Fruit fly (Drosophila melanogaster) whole organism, embryonic: ENCODE results near the gene PIG-B.
A peak's percentile ranks its signal among the peaks of the same experiment; 100 is the strongest.

Source experiments
- Abd-B ChIP-seq: fragments of 200-800 bp; sonication (Bioruptor generic); optimal IDR thresholded peaks from 2 replicates; lab custom pipeline; 2018; ENCODE audit warnings: missing biosample characterization, mild to moderate bottlenecking, missing genetic modification characterization, moderate library complexity
- Atf-2 ChIP-seq: fragments of 200-800 bp; sonication (Bioruptor generic); optimal IDR thresholded peaks from 2 replicates; lab custom pipeline; 2016; ENCODE audit warnings: missing biosample characterization, missing genetic modification characterization
- B-H1 ChIP-seq: fragments of 200-800 bp; sonication (Bioruptor generic); IDR thresholded peaks from 3 replicates; pipeline ENCODE4 v1.3.6; 2022; ENCODE audit warnings: missing biosample characterization, missing genetic modification characterization
- Blimp-1 ChIP-seq: fragments of 200-800 bp; sonication (Bioruptor generic); optimal IDR thresholded peaks from 3 replicates; lab custom pipeline; 2018; ENCODE audit warnings: missing biosample characterization, missing genetic modification characterization, mild to moderate bottlenecking, moderate library complexity, missing genetic modification reagents
- CG10543 ChIP-seq: fragments of 200-800 bp; sonication (Bioruptor generic); optimal IDR thresholded peaks from 3 replicates; lab custom pipeline; 2017; ENCODE audit warnings: missing biosample characterization, mild to moderate bottlenecking, missing genetic modification characterization, moderate library complexity
- CG10959 ChIP-seq: fragments of 200-800 bp; sonication (Bioruptor generic); IDR thresholded peaks from 2 replicates; pipeline ENCODE4 v1.3.6; 2022; ENCODE audit warnings: missing biosample characterization, missing genetic modification characterization
- CG11247 ChIP-seq: fragments of 200-800 bp; sonication (Bioruptor generic); IDR thresholded peaks from 2 replicates; pipeline ENCODE4 v1.3.6; 2022; ENCODE audit warnings: missing biosample characterization, missing genetic modification characterization
- CG11398 ChIP-seq: fragments of 200-800 bp; sonication (Bioruptor generic); optimal IDR thresholded peaks from 2 replicates; lab custom pipeline; 2016; ENCODE audit warnings: missing biosample characterization, missing genetic modification characterization
- CG11504 ChIP-seq: fragments of 200-800 bp; sonication (Bioruptor generic); optimal IDR thresholded peaks from 3 replicates; lab custom pipeline; 2019; ENCODE audit warnings: missing biosample characterization, mild to moderate bottlenecking, missing genetic modification characterization, moderate library complexity
- CG12071 ChIP-seq: fragments of 200-800 bp; sonication (Bioruptor generic); optimal IDR thresholded peaks from 3 replicates; lab custom pipeline; 2018; ENCODE audit warnings: missing biosample characterization, mild to moderate bottlenecking, missing genetic modification characterization
- CG12299 ChIP-seq: fragments of 200-800 bp; sonication (Bioruptor generic); optimal IDR thresholded peaks from 2 replicates; lab custom pipeline; 2018; ENCODE audit warnings: missing biosample characterization, mild to moderate bottlenecking, missing genetic modification characterization
- CG14014 ChIP-seq: fragments of 200-800 bp; sonication (Bioruptor generic); IDR thresholded peaks from 2 replicates; pipeline ENCODE4 v1.3.6; 2022; ENCODE audit warnings: missing biosample characterization, missing genetic modification characterization
- CG14710 ChIP-seq: fragments of 200-800 bp; sonication (Bioruptor generic); optimal IDR thresholded peaks from 3 replicates; lab custom pipeline; 2019; ENCODE audit warnings: missing biosample characterization, mild to moderate bottlenecking, missing genetic modification characterization, moderate library complexity
- CG15269 ChIP-seq: fragments of 200-800 bp; sonication (Bioruptor generic); optimal IDR thresholded peaks from 2 replicates; lab custom pipeline; 2018; ENCODE audit warnings: missing biosample characterization, mild to moderate bottlenecking, missing genetic modification characterization, moderate library complexity
- CG16779 ChIP-seq: fragments of 200-800 bp; sonication (Bioruptor generic); IDR thresholded peaks from 2 replicates; pipeline ENCODE4 v1.3.6; 2022; ENCODE audit warnings: missing biosample characterization, missing genetic modification characterization
- CG17359 ChIP-seq: fragments of 200-800 bp; sonication (Bioruptor generic); optimal IDR thresholded peaks from 3 replicates; lab custom pipeline; 2018; ENCODE audit warnings: missing biosample characterization, mild to moderate bottlenecking, missing genetic modification characterization, moderate library complexity
- CG17385 ChIP-seq: fragments of 200-800 bp; sonication (Bioruptor generic); optimal IDR thresholded peaks from 3 replicates; lab custom pipeline; 2018; ENCODE audit warnings: missing biosample characterization, mild to moderate bottlenecking, missing genetic modification characterization
- CG18262 ChIP-seq: fragments of 200-800 bp; optimal IDR thresholded peaks from 3 replicates; lab custom pipeline; 2019; ENCODE audit warnings: missing biosample characterization, mild to moderate bottlenecking, missing genetic modification characterization, moderate library complexity
- CG18476 ChIP-seq: fragments of 200-800 bp; sonication (Bioruptor generic); optimal IDR thresholded peaks from 2 replicates; lab custom pipeline; 2016; ENCODE audit warnings: missing biosample characterization, mild to moderate bottlenecking, missing genetic modification characterization
- CG2202 ChIP-seq: fragments of 200-800 bp; sonication (Bioruptor generic); optimal IDR thresholded peaks from 2 replicates; lab custom pipeline; 2018; ENCODE audit warnings: missing biosample characterization, mild to moderate bottlenecking, missing genetic modification characterization
- CG30431 ChIP-seq: fragments of 200-800 bp; sonication (Bioruptor generic); optimal IDR thresholded peaks from 2 replicates; lab custom pipeline; 2017; ENCODE audit warnings: missing biosample characterization, missing genetic modification characterization
- CG3163 ChIP-seq: fragments of 200-800 bp; sonication (Bioruptor generic); optimal IDR thresholded peaks from 3 replicates; lab custom pipeline; 2016; ENCODE audit warnings: missing biosample characterization, missing genetic modification characterization
- CG5180 ChIP-seq: fragments of 200-800 bp; sonication (Bioruptor generic); optimal IDR thresholded peaks from 3 replicates; lab custom pipeline; 2017; ENCODE audit warnings: missing biosample characterization, missing genetic modification characterization, mild to moderate bottlenecking, moderate library complexity, missing genetic modification reagents
- CG7745 ChIP-seq: fragments of 200-800 bp; sonication (Bioruptor generic); optimal IDR thresholded peaks from 2 replicates; lab custom pipeline; 2018; ENCODE audit warnings: missing biosample characterization, mild to moderate bottlenecking, missing genetic modification characterization, moderate library complexity
- CG8290 ChIP-seq, 3 experiments: fragments of 200-800 bp; sonication (Bioruptor generic); optimal IDR thresholded peaks; 2 replicates each; lab custom pipeline; 2016 to 2019; ENCODE audit warnings: missing biosample characterization in 3 of 3, missing genetic modification characterization in 3 of 3, mild to moderate bottlenecking in 2 of 3, moderate library complexity in 1 of 3
- CG8388 ChIP-seq: fragments of 200-800 bp; sonication (Bioruptor generic); optimal IDR thresholded peaks from 2 replicates; lab custom pipeline; 2019; ENCODE audit warnings: missing biosample characterization, mild to moderate bottlenecking, missing genetic modification characterization, moderate library complexity
- Camta ChIP-seq: fragments of 200-800 bp; sonication (Bioruptor generic); optimal IDR thresholded peaks from 2 replicates; lab custom pipeline; 2016; ENCODE audit warnings: missing biosample characterization, missing genetic modification characterization
- E2f1 ChIP-seq: fragments of 200-800 bp; sonication (Bioruptor generic); IDR thresholded peaks from 2 replicates; pipeline ENCODE4 v1.3.6; 2022; ENCODE audit warnings: missing biosample characterization, missing genetic modification characterization
- Med ChIP-seq: fragments of 200-800 bp; sonication (Bioruptor generic); peaks from one replicate; lab custom pipeline; 2016; ENCODE audit warnings: missing biosample characterization, missing genetic modification characterization, mild to moderate bottlenecking, inconsistent platforms, moderate library complexity
- NC2β ChIP-seq: fragments of 200-800 bp; sonication (Bioruptor generic); optimal IDR thresholded peaks from 2 replicates; lab custom pipeline; 2016; ENCODE audit warnings: missing biosample characterization, missing genetic modification characterization
- PHDP ChIP-seq: fragments of 200-800 bp; sonication (Bioruptor generic); optimal IDR thresholded peaks from 3 replicates; lab custom pipeline; 2018; ENCODE audit warnings: missing biosample characterization, mild to moderate bottlenecking, missing genetic modification characterization, moderate library complexity
- Six4 ChIP-seq: fragments of 200-800 bp; sonication (Bioruptor generic); optimal IDR thresholded peaks from 2 replicates; lab custom pipeline; 2016; ENCODE audit warnings: missing biosample characterization, missing genetic modification characterization
- Stat92E ChIP-seq, 3 experiments: fragments of >200 bp in 2 of 3; fragments of 200-800 bp in 1 of 3; sonication (Bioruptor generic) in 1 of 3; optimal IDR thresholded peaks; 2 replicates each; lab custom pipeline; 2017 to 2019; ENCODE audit warnings: missing biosample characterization in 3 of 3, missing genetic modification characterization in 3 of 3, mild to moderate bottlenecking in 1 of 3, moderate library complexity in 1 of 3
- ara ChIP-seq: fragments of 200-800 bp; sonication (Bioruptor generic); IDR thresholded peaks from 2 replicates; pipeline ENCODE4 v1.3.6; 2022; ENCODE audit warnings: missing biosample characterization, missing genetic modification characterization
- bcd ChIP-seq: fragments of 200-800 bp; sonication (Bioruptor generic); optimal IDR thresholded peaks from 2 replicates; lab custom pipeline; 2017; ENCODE audit warnings: missing biosample characterization, mild to moderate bottlenecking, missing genetic modification characterization
- dmrt11E ChIP-seq: fragments of 200-800 bp; sonication (Bioruptor generic); optimal IDR thresholded peaks from 3 replicates; lab custom pipeline; 2018; ENCODE audit warnings: missing biosample characterization, mild to moderate bottlenecking, missing genetic modification characterization, moderate library complexity
- dmrt99B ChIP-seq: fragments of 200-800 bp; sonication (Bioruptor generic); optimal IDR thresholded peaks from 2 replicates; lab custom pipeline; 2018; ENCODE audit warnings: missing biosample characterization, mild to moderate bottlenecking, missing genetic modification characterization, moderate library complexity
- emc ChIP-seq: fragments of 200-800 bp; sonication (Bioruptor generic); optimal IDR thresholded peaks from 2 replicates; lab custom pipeline; 2016; ENCODE audit warnings: missing biosample characterization, missing genetic modification characterization
- fd96Cb ChIP-seq: fragments of 200-800 bp; sonication (Bioruptor generic); optimal IDR thresholded peaks from 2 replicates; lab custom pipeline; 2018; ENCODE audit warnings: missing biosample characterization, mild to moderate bottlenecking, missing genetic modification characterization, moderate library complexity
- gro ChIP-seq: fragments of 200-800 bp; sonication (Bioruptor generic); optimal IDR thresholded peaks from 2 replicates; lab custom pipeline; 2016; ENCODE audit warnings: missing biosample characterization, missing genetic modification characterization
- gsb-n ChIP-seq: fragments of 200-800 bp; sonication (Bioruptor generic); optimal IDR thresholded peaks from 3 replicates; lab custom pipeline; 2018; ENCODE audit warnings: missing biosample characterization, mild to moderate bottlenecking, missing genetic modification characterization
- hkb ChIP-seq, 2 experiments: fragments of 200-800 bp in 1 of 2; fragments of >200 bp in 1 of 2; sonication (Bioruptor generic) in 1 of 2; IDR thresholded peaks in 1 of 2; optimal IDR thresholded peaks in 1 of 2; 2 replicates each; pipeline versions ENCODE4 v1.3.6 to Lab custom; 2017 to 2022; ENCODE audit warnings: missing biosample characterization in 1 of 2, missing genetic modification characterization in 1 of 2
- hth ChIP-seq: fragments of >200 bp; optimal IDR thresholded peaks from 2 replicates; lab custom pipeline; 2017; ENCODE audit warnings: inconsistent platforms
- ind ChIP-seq: fragments of 200-800 bp; sonication (Bioruptor generic); optimal IDR thresholded peaks from 3 replicates; lab custom pipeline; 2016; ENCODE audit warnings: missing biosample characterization, missing genetic modification characterization
- jing ChIP-seq: fragments of 200-800 bp; sonication (Bioruptor generic); optimal IDR thresholded peaks from 2 replicates; lab custom pipeline; 2018; ENCODE audit warnings: missing biosample characterization, mild to moderate bottlenecking, missing genetic modification characterization
- maf-S ChIP-seq: fragments of 200-800 bp; sonication (Bioruptor generic); optimal IDR thresholded peaks from 2 replicates; lab custom pipeline; 2016; ENCODE audit warnings: missing biosample characterization, missing genetic modification characterization
- mam ChIP-seq: fragments of 200-800 bp; sonication (Bioruptor generic); optimal IDR thresholded peaks from 3 replicates; lab custom pipeline; 2016; ENCODE audit warnings: missing biosample characterization, missing genetic modification characterization
- pnt ChIP-seq: fragments of 200-800 bp; sonication (Bioruptor generic); optimal IDR thresholded peaks from 3 replicates; lab custom pipeline; 2016; ENCODE audit warnings: missing biosample characterization, missing genetic modification characterization
- sens ChIP-seq: fragments of 200-800 bp; sonication (Bioruptor generic); peaks from one replicate; lab custom pipeline; 2016; ENCODE audit warnings: missing biosample characterization, missing genetic modification characterization
- so ChIP-seq: fragments of 200-800 bp; sonication (Bioruptor generic); IDR thresholded peaks from 3 replicates; pipeline ENCODE4 v1.3.6; 2022; ENCODE audit warnings: missing biosample characterization, missing genetic modification characterization

Gene PIG-B

dm6 chr3L:3851847-3852246 lies 40.8 kb downstream of the PIG-B start (continued):
- TF ChIP-seq PHDP (tag; lab: Kevin White, UChicago) (peak; percentile 24), Camta (GFP tag; lab: Kevin White, UChicago) (no peak), Six4 (GFP tag; lab: Kevin White, UChicago) (peak; percentile 44), maf-S (GFP tag; lab: Kevin White, UChicago) (no peak), CG12299 (tag; lab: Kevin White, UChicago) (no peak), jing (peak; percentile 4), CG17359 (no peak), emc (GFP tag; lab: Kevin White, UChicago) (no peak), Stat92E (GFP tag; optimal IDR thresholded peaks at IDR 0.05; lab: Kevin White, UChicago) (no peak), mam (GFP tag; lab: Kevin White, UChicago) (peak; percentile 22), CG16779 (GFP tag; lab: Robert Waterston, UW) (no peak), CG3163 (GFP tag; lab: Kevin White, UChicago) (no peak), pnt (GFP tag; lab: Kevin White, UChicago) (peak; percentile 20), CG10959 (GFP tag; lab: Robert Waterston, UW) (no peak), dmrt99B (tag; lab: Kevin White, UChicago) (peak; percentile 44), NC2β (peak; percentile 13), ara (GFP tag; lab: Robert Waterston, UW) (peak; percentile 64; the same call in 1 of the 2 replicates), Atf-2 (peak; percentile 0), CG17385 (GFP tag; lab: Kevin White, UChicago) (peak; percentile 9), CG11398 (no peak), ind (peak; percentile 3), hth (no peak), CG18262 (peak; percentile 68), CG2202 (tag; lab: Kevin White, UChicago) (no peak), CG5180 (no peak), CG18476 (no peak), fd96Cb (tag; lab: Kevin White, UChicago) (peak; percentile 32), bcd (GFP tag; lab: Kevin White, UChicago) (peak; percentile 21), Abd-B (GFP tag; lab: Kevin White, UChicago) (peak; percentile 59), sens (GFP tag; lab: Kevin White, UChicago) (peak; percentile 83), CG8290 (GFP tag; optimal IDR thresholded peaks at IDR 0.05; lab: Kevin White, UChicago) (peak; percentile 6), CG8290 (tag; optimal IDR thresholded peaks at IDR 0.05; lab: Kevin White, UChicago) (peak in 1 of 2 experiments; percentile 18), Blimp-1 (GFP tag; lab: Kevin White, UChicago) (peak; percentile 62), CG8388 (GFP tag; lab: Kevin White, UChicago) (peak; percentile 25), so (0 out of 3 replicates have a peak, but pooled peaks have one; percentile 14), B-H1 (GFP tag; lab: Robert Waterston, UW) (no peak), CG14014 (GFP tag; lab: Robert Waterston, UW) (no peak), hkb (optimal IDR thresholded peaks at IDR 0.05; lab: Kevin White, UChicago) (no peak), hkb (GFP tag; IDR thresholded peaks at IDR 0.05; lab: Robert Waterston, UW) (0 out of 2 replicates have a peak, but pooled peaks have one; percentile 9), CG7745 (tag; lab: Kevin White, UChicago) (no peak), CG12071 (no peak), CG11247 (GFP tag; lab: Robert Waterston, UW) (0 out of 2 replicates have a peak, but pooled peaks have one; percentile 28), CG30431 (GFP tag; lab: Kevin White, UChicago) (peak; percentile 0), gsb-n (peak; percentile 48), Med (peak; percentile 87), CG11504 (tag; lab: Kevin White, UChicago) (peak; percentile 45), CG14710 (tag; lab: Kevin White, UChicago) (peak; percentile 40), gro (GFP tag; lab: Kevin White, UChicago) (no peak), CG15269 (tag; lab: Kevin White, UChicago) (no peak), dmrt11E (peak; percentile 62), CG10543 (GFP tag; lab: Kevin White, UChicago) (no peak), E2f1 (no peak)
